Fruit fly (Drosophila melanogaster) whole organism, embryonic: ENCODE results near the gene CG3091.

ENCODE experiments used
- ATbp ChIP-seq: fragments of 200-800 bp; sonication (Bioruptor generic); optimal IDR thresholded peaks from 2 replicates; lab custom pipeline; 2017; ENCODE audit warnings: missing biosample characterization, mild to moderate bottlenecking, missing genetic modification characterization, missing genetic modification reagents
- Atf6 ChIP-seq: fragments of 200-800 bp; sonication (Bioruptor generic); IDR thresholded peaks from 2 replicates; pipeline ENCODE4 v1.3.6; 2022; ENCODE audit warnings: missing biosample characterization, missing genetic modification characterization
- B-H2 ChIP-seq: fragments of 200-800 bp; sonication (Bioruptor generic); optimal IDR thresholded peaks from 2 replicates; lab custom pipeline; 2018; ENCODE audit warnings: missing biosample characterization, mild to moderate bottlenecking, missing genetic modification characterization
- BtbVII ChIP-seq: fragments of 200-800 bp; sonication (Bioruptor generic); optimal IDR thresholded peaks from 3 replicates; lab custom pipeline; 2017; ENCODE audit warnings: missing biosample characterization, mild to moderate bottlenecking, missing genetic modification characterization
- CG11247 ChIP-seq: fragments of 200-800 bp; sonication (Bioruptor generic); IDR thresholded peaks from 2 replicates; pipeline ENCODE4 v1.3.6; 2022; ENCODE audit warnings: missing biosample characterization, missing genetic modification characterization
- CG12071 ChIP-seq: fragments of 200-800 bp; sonication (Bioruptor generic); optimal IDR thresholded peaks from 3 replicates; lab custom pipeline; 2018; ENCODE audit warnings: missing biosample characterization, mild to moderate bottlenecking, missing genetic modification characterization
- CG12391 ChIP-seq: fragments of 200-800 bp; sonication (Bioruptor generic); optimal IDR thresholded peaks from 3 replicates; lab custom pipeline; 2018; ENCODE audit warnings: missing biosample characterization, mild to moderate bottlenecking, missing genetic modification characterization, moderate library complexity
- CG12744 ChIP-seq: fragments of 200-800 bp; sonication (Bioruptor generic); optimal IDR thresholded peaks from 2 replicates; lab custom pipeline; 2016; ENCODE audit warnings: missing biosample characterization, missing genetic modification characterization
- CG13123 ChIP-seq: fragments of 200-800 bp; sonication (Bioruptor generic); optimal IDR thresholded peaks from 2 replicates; lab custom pipeline; 2016; ENCODE audit warnings: missing biosample characterization, missing genetic modification characterization
- CG13287 ChIP-seq: fragments of 200-800 bp; sonication (Bioruptor generic); IDR thresholded peaks from 2 replicates; pipeline ENCODE4 v1.3.6; 2022; ENCODE audit warnings: missing biosample characterization, missing genetic modification characterization; ENCODE audit not compliant: partially characterized antibody
- CG13296 ChIP-seq: fragments of 200-800 bp; sonication (Bioruptor generic); optimal IDR thresholded peaks from 3 replicates; lab custom pipeline; 2018; ENCODE audit warnings: missing biosample characterization, mild to moderate bottlenecking, missing genetic modification characterization
- CG13424 ChIP-seq: fragments of 200-800 bp; sonication (Bioruptor generic); optimal IDR thresholded peaks from 2 replicates; lab custom pipeline; 2019; ENCODE audit warnings: missing biosample characterization, mild to moderate bottlenecking, missing genetic modification characterization, moderate library complexity
- CG15073 ChIP-seq: fragments of 200-800 bp; sonication (Bioruptor generic); optimal IDR thresholded peaks from 2 replicates; lab custom pipeline; 2016; ENCODE audit warnings: missing biosample characterization, missing genetic modification characterization
- CG15479 ChIP-seq: fragments of 200-800 bp; sonication (Bioruptor generic); optimal IDR thresholded peaks from 3 replicates; lab custom pipeline; 2019; ENCODE audit warnings: missing biosample characterization, mild to moderate bottlenecking, missing genetic modification characterization, moderate library complexity
- CG15601 ChIP-seq: fragments of 200-800 bp; sonication (Bioruptor generic); optimal IDR thresholded peaks from 3 replicates; lab custom pipeline; 2019; ENCODE audit warnings: missing biosample characterization, mild to moderate bottlenecking, missing genetic modification characterization, moderate library complexity
- CG16813 ChIP-seq: fragments of 200-800 bp; sonication (Bioruptor generic); IDR thresholded peaks from 3 replicates; pipeline ENCODE4 v1.3.6; 2022; ENCODE audit warnings: missing biosample characterization, missing genetic modification characterization; ENCODE audit not compliant: partially characterized antibody
- CG17802 ChIP-seq: fragments of 200-800 bp; sonication (Bioruptor generic); optimal IDR thresholded peaks from 2 replicates; lab custom pipeline; 2018; ENCODE audit warnings: missing biosample characterization, mild to moderate bottlenecking, missing genetic modification characterization, moderate library complexity
- CG2116 ChIP-seq: fragments of 200-800 bp; sonication (Bioruptor generic); optimal IDR thresholded peaks from 3 replicates; lab custom pipeline; 2018; ENCODE audit warnings: missing biosample characterization, mild to moderate bottlenecking, missing genetic modification characterization
- CG32767 ChIP-seq: fragments of 200-800 bp; sonication (Bioruptor generic); IDR thresholded peaks from 2 replicates; pipeline ENCODE4 v1.3.6; 2022; ENCODE audit warnings: missing biosample characterization, missing genetic modification characterization
- CG4707 ChIP-seq: fragments of 200-800 bp; sonication (Bioruptor generic); optimal IDR thresholded peaks from 2 replicates; lab custom pipeline; 2018; ENCODE audit warnings: missing biosample characterization, mild to moderate bottlenecking, missing genetic modification characterization, moderate library complexity
- CG6689 ChIP-seq: fragments of 200-800 bp; sonication (Bioruptor generic); IDR thresholded peaks from 2 replicates; pipeline ENCODE4 v1.3.6; 2022; ENCODE audit warnings: missing biosample characterization, missing genetic modification characterization
- CG6854 ChIP-seq: fragments of 200-800 bp; sonication (Bioruptor generic); optimal IDR thresholded peaks from 3 replicates; lab custom pipeline; 2017; ENCODE audit warnings: missing biosample characterization, mild to moderate bottlenecking, missing genetic modification characterization
- CG7963 ChIP-seq: fragments of 200-800 bp; sonication (Bioruptor generic); IDR thresholded peaks from 3 replicates; pipeline ENCODE4 v1.3.6; 2022; ENCODE audit warnings: missing biosample characterization, missing genetic modification characterization; ENCODE audit not compliant: partially characterized antibody
- CTCF ChIP-seq: fragments of 200-800 bp; sonication (Bioruptor generic); optimal IDR thresholded peaks from 2 replicates; lab custom pipeline; 2017; ENCODE audit warnings: missing biosample characterization, mild to moderate bottlenecking, missing genetic modification characterization, moderate library complexity
- ERR ChIP-seq: fragments of 200-800 bp; sonication (Bioruptor generic); optimal IDR thresholded peaks from 2 replicates; lab custom pipeline; 2016; ENCODE audit warnings: missing biosample characterization, missing genetic modification characterization
- HLH4C ChIP-seq: fragments of 200-800 bp; sonication (Bioruptor generic); IDR thresholded peaks from 3 replicates; pipeline ENCODE4 v1.3.6; 2022; ENCODE audit warnings: missing biosample characterization, missing genetic modification characterization; ENCODE audit not compliant: partially characterized antibody
- HLH54F ChIP-seq: fragments of 200-800 bp; sonication (Bioruptor generic); optimal IDR thresholded peaks from 3 replicates; lab custom pipeline; 2016; ENCODE audit warnings: missing biosample characterization, missing genetic modification characterization
- Hr3 ChIP-seq: fragments of 200-800 bp; sonication (Bioruptor generic); optimal IDR thresholded peaks from 3 replicates; lab custom pipeline; 2016; ENCODE audit warnings: missing biosample characterization, missing genetic modification characterization
- Hsf ChIP-seq: fragments of 200-800 bp; sonication (Bioruptor generic); optimal IDR thresholded peaks from 3 replicates; lab custom pipeline; 2016; ENCODE audit warnings: missing biosample characterization, missing genetic modification characterization
- Mrtf ChIP-seq: fragments of 200-800 bp; sonication (Bioruptor generic); IDR thresholded peaks from 3 replicates; pipeline ENCODE4 v1.3.6; 2022; ENCODE audit warnings: missing biosample characterization, missing genetic modification characterization
- Ssrp ChIP-seq: fragments of 200-800 bp; sonication (Bioruptor generic); optimal IDR thresholded peaks from 2 replicates; lab custom pipeline; 2018; ENCODE audit warnings: missing biosample characterization, mild to moderate bottlenecking, missing genetic modification characterization, moderate library complexity
- Xbp1 ChIP-seq: fragments of 200-800 bp; sonication (Bioruptor generic); optimal IDR thresholded peaks from 3 replicates; lab custom pipeline; 2016; ENCODE audit warnings: missing biosample characterization, mild to moderate bottlenecking, missing genetic modification characterization
- az2 ChIP-seq: fragments of 200-800 bp; sonication (Bioruptor generic); optimal IDR thresholded peaks from 3 replicates; lab custom pipeline; 2016; ENCODE audit warnings: missing biosample characterization, missing genetic modification characterization
- br ChIP-seq: fragments of >200 bp; optimal IDR thresholded peaks from 2 replicates; lab custom pipeline; 2017
- cato ChIP-seq: fragments of 200-800 bp; sonication (Bioruptor generic); optimal IDR thresholded peaks from 2 replicates; lab custom pipeline; 2016; ENCODE audit warnings: missing biosample characterization, missing genetic modification characterization, borderline replicate concordance
- esg ChIP-seq: fragments of 200-800 bp; sonication (Bioruptor generic); conservative IDR thresholded peaks from 2 replicates; pipeline ENCODE4 v1.3.6; 2022; ENCODE audit warnings: missing biosample characterization, missing genetic modification characterization
- gcm ChIP-seq: fragments of 200-800 bp; sonication (Bioruptor generic); optimal IDR thresholded peaks from 2 replicates; lab custom pipeline; 2019; ENCODE audit warnings: missing biosample characterization, mild to moderate bottlenecking, missing genetic modification characterization, moderate library complexity
- lov ChIP-seq, 2 experiments: fragments of 200-800 bp in 1 of 2; fragments of >200 bp in 1 of 2; sonication (Bioruptor generic) in 1 of 2; IDR thresholded peaks in 1 of 2; optimal IDR thresholded peaks in 1 of 2; 2 replicates in 1 of 2; 3 replicates in 1 of 2; pipeline versions ENCODE4 v1.3.6 to Lab custom; 2017 to 2022; ENCODE audit warnings: missing biosample characterization in 1 of 2, missing genetic modification characterization in 1 of 2
- luna ChIP-seq: fragments of 200-800 bp; sonication (Bioruptor generic); optimal IDR thresholded peaks from 2 replicates; lab custom pipeline; 2016; ENCODE audit warnings: missing biosample characterization, missing genetic modification characterization
- odd ChIP-seq: fragments of 200-800 bp; sonication (Bioruptor generic); optimal IDR thresholded peaks from 2 replicates; lab custom pipeline; 2017; ENCODE audit warnings: missing biosample characterization, mild to moderate bottlenecking, missing genetic modification characterization
- pfk ChIP-seq: fragments of 200-800 bp; sonication (Bioruptor generic); optimal IDR thresholded peaks from 2 replicates; lab custom pipeline; 2018; ENCODE audit warnings: missing biosample characterization, mild to moderate bottlenecking, missing genetic modification characterization, moderate library complexity
- psq ChIP-seq: fragments of 200-800 bp; sonication (Bioruptor generic); optimal IDR thresholded peaks from 2 replicates; lab custom pipeline; 2017; ENCODE audit warnings: missing biosample characterization, missing genetic modification characterization
- sisA ChIP-seq: fragments of 200-800 bp; sonication (Bioruptor generic); IDR thresholded peaks from 2 replicates; pipeline ENCODE4 v1.3.6; 2022; ENCODE audit warnings: missing biosample characterization, missing genetic modification characterization
- stc ChIP-seq: fragments of 200-800 bp; sonication (Bioruptor generic); IDR thresholded peaks from 2 replicates; pipeline ENCODE4 v1.3.6; 2022; ENCODE audit warnings: missing biosample characterization, missing genetic modification characterization
- ttk ChIP-seq: fragments of 200-800 bp; sonication (Bioruptor generic); IDR thresholded peaks from 2 replicates; pipeline ENCODE4 v2.1.2; 2022; ENCODE audit warnings: missing biosample characterization, missing genetic modification characterization
- tx ChIP-seq: fragments of 200-800 bp; sonication (Bioruptor generic); optimal IDR thresholded peaks from 2 replicates; lab custom pipeline; 2016; ENCODE audit warnings: missing biosample characterization, missing genetic modification characterization
- vvl ChIP-seq: fragments of 200-800 bp; sonication (Bioruptor generic); IDR thresholded peaks from 2 replicates; pipeline ENCODE4 v1.3.6; 2022; ENCODE audit warnings: missing biosample characterization, missing genetic modification characterization
- wek ChIP-seq: fragments of 200-800 bp; sonication (Bioruptor generic); optimal IDR thresholded peaks from 3 replicates; lab custom pipeline; 2018; ENCODE audit warnings: missing biosample characterization, mild to moderate bottlenecking, missing genetic modification characterization, moderate library complexity
- yki ChIP-seq: fragments of >200 bp; optimal IDR thresholded peaks from 3 replicates; lab custom pipeline; 2018

CG3091 gene

dm6 chrX:2296230-2297044, 42.4 kb upstream of the CG3091 start (continued):
- TF ChIP-seq HLH4C (GFP tag; lab: Robert Waterston, UW), result no peak
- TF ChIP-seq CG12744 (GFP tag; lab: Kevin White, UChicago), result peak; percentile 92
- peak; percentile 77 for TF ChIP-seq sisA (GFP tag; lab: Robert Waterston, UW)
- TF ChIP-seq ttk, result peak; percentile 64
- TF ChIP-seq gcm, result peak; percentile 89
- peak; percentile 94 for TF ChIP-seq CG13424 (tag; lab: Kevin White, UChicago)
- no peak for TF ChIP-seq br (lab: Kevin White, UChicago)
- peak; percentile 95 for TF ChIP-seq BtbVII (GFP tag; lab: Kevin White, UChicago)
- TF ChIP-seq Hr3 (GFP tag; lab: Kevin White, UChicago), result peak; percentile 91
- peak; percentile 84 for TF ChIP-seq luna
- TF ChIP-seq Atf6 (GFP tag; lab: Robert Waterston, UW), result peak; percentile 87
- TF ChIP-seq tx (GFP tag; lab: Kevin White, UChicago), result peak; percentile 94
- TF ChIP-seq CTCF (GFP tag; lab: Kevin White, UChicago), result peak; percentile 65
- peak; percentile 85 for TF ChIP-seq ERR (GFP tag; lab: Kevin White, UChicago)
- peak; percentile 94 for TF ChIP-seq odd (GFP tag; lab: Kevin White, UChicago)
- TF ChIP-seq stc (GFP tag; lab: Robert Waterston, UW), result peak; percentile 70
- TF ChIP-seq Mrtf (GFP tag; lab: Robert Waterston, UW), result peak; percentile 80
- TF ChIP-seq CG2116 (GFP tag; lab: Kevin White, UChicago), result peak; percentile 68
- peak; percentile 93 for TF ChIP-seq HLH54F
- peak; percentile 91 for TF ChIP-seq CG12391 (tag; lab: Kevin White, UChicago)
- peak; percentile 91 for TF ChIP-seq CG6854
- peak; percentile 82 for TF ChIP-seq esg (GFP tag; lab: Robert Waterston, UW)
- TF ChIP-seq CG13287, result no peak
- peak; percentile 88 for TF ChIP-seq CG6689 (GFP tag; lab: Robert Waterston, UW)
- peak; percentile 98 for TF ChIP-seq CG4707
- TF ChIP-seq CG32767, result peak; percentile 71
- peak; percentile 83 for TF ChIP-seq CG13123 (GFP tag; lab: Kevin White, UChicago)
- peak; percentile 94 for TF ChIP-seq Ssrp
- TF ChIP-seq CG15479, result no peak
- peak; percentile 89 for TF ChIP-seq CG13296 (GFP tag; lab: Kevin White, UChicago)
- no peak for TF ChIP-seq pfk
- peak; percentile 62; the same call in 1 of the 2 replicates for TF ChIP-seq CG11247 (GFP tag; lab: Robert Waterston, UW)
- TF ChIP-seq az2, result peak; percentile 92
- TF ChIP-seq B-H2 (GFP tag; lab: Kevin White, UChicago), result peak; percentile 71
- peak; percentile 90 for TF ChIP-seq ATbp (GFP tag; lab: Kevin White, UChicago)
- TF ChIP-seq cato (GFP tag; lab: Kevin White, UChicago), result peak; percentile 91
- TF ChIP-seq yki (lab: Kevin White, UChicago), result no peak
- peak; percentile 42 for TF ChIP-seq CG15073 (GFP tag; lab: Kevin White, UChicago)
- peak; percentile 92 for TF ChIP-seq CG15601 (tag; lab: Kevin White, UChicago)
- TF ChIP-seq CG7963 (GFP tag; lab: Robert Waterston, UW), result no peak
- peak; percentile 73 for TF ChIP-seq wek (GFP tag; lab: Kevin White, UChicago)
- TF ChIP-seq lov (optimal IDR thresholded peaks at IDR 0.05; lab: Kevin White, UChicago), result no peak
- 0 out of 3 replicates have a peak, but pooled peaks have one; percentile 56 for TF ChIP-seq lov (GFP tag; IDR thresholded peaks at IDR 0.05; lab: Robert Waterston, UW)
- peak; percentile 68 for TF ChIP-seq CG17802
- TF ChIP-seq CG16813 (GFP tag; lab: Robert Waterston, UW), result no peak
- TF ChIP-seq CG12071, result peak; percentile 82
- peak; percentile 51 for TF ChIP-seq psq
- TF ChIP-seq Hsf (GFP tag; lab: Kevin White, UChicago), result peak; percentile 94
- TF ChIP-seq Xbp1 (GFP tag; lab: Kevin White, UChicago), result peak; percentile 92
- TF ChIP-seq vvl (GFP tag; lab: Robert Waterston, UW), result peak; percentile 77
